Fruit fly (Drosophila melanogaster) whole organism, embryonic: ENCODE measurements around the gene CG9920.

Source experiments
- CG10274 ChIP-seq: fragments of 200-800 bp; sonication (Bioruptor generic); optimal IDR thresholded peaks from 3 replicates; lab custom pipeline; 2017; ENCODE audit warnings: missing biosample characterization, mild to moderate bottlenecking, missing genetic modification characterization
- CG10565 ChIP-seq: fragments of 200-800 bp; sonication (Bioruptor generic); optimal IDR thresholded peaks from 3 replicates; lab custom pipeline; 2016; ENCODE audit warnings: missing biosample characterization, mild to moderate bottlenecking, missing genetic modification characterization
- CG10959 ChIP-seq: fragments of 200-800 bp; sonication (Bioruptor generic); IDR thresholded peaks from 2 replicates; pipeline ENCODE4 v1.3.6; 2022; ENCODE audit warnings: missing biosample characterization, missing genetic modification characterization
- CG11456 ChIP-seq: fragments of 200-800 bp; sonication (Bioruptor generic); IDR thresholded peaks from 3 replicates; pipeline ENCODE4 v1.3.6; 2022; ENCODE audit warnings: missing biosample characterization, missing genetic modification characterization
- CG14441 ChIP-seq: fragments of 200-800 bp; sonication (Bioruptor generic); IDR thresholded peaks from 2 replicates; pipeline ENCODE4 v1.3.6; 2022; ENCODE audit warnings: missing biosample characterization, missing genetic modification characterization
- CG1832 ChIP-seq: fragments of 200-800 bp; sonication (Bioruptor generic); optimal IDR thresholded peaks from 2 replicates; lab custom pipeline; 2017; ENCODE audit warnings: missing biosample characterization, mild to moderate bottlenecking, missing genetic modification characterization, inconsistent platforms
- CG18476 ChIP-seq: fragments of 200-800 bp; sonication (Bioruptor generic); optimal IDR thresholded peaks from 2 replicates; lab custom pipeline; 2016; ENCODE audit warnings: missing biosample characterization, mild to moderate bottlenecking, missing genetic modification characterization
- CG18599 ChIP-seq: fragments of 200-800 bp; sonication (Bioruptor generic); optimal IDR thresholded peaks from 3 replicates; lab custom pipeline; 2017; ENCODE audit warnings: missing biosample characterization, missing genetic modification characterization, mild to moderate bottlenecking, moderate library complexity, missing genetic modification reagents
- CG2712 ChIP-seq: fragments of 200-800 bp; optimal IDR thresholded peaks from 3 replicates; lab custom pipeline; 2019; ENCODE audit warnings: missing biosample characterization, mild to moderate bottlenecking, missing genetic modification characterization, moderate library complexity
- CG2889 ChIP-seq: fragments of 200-800 bp; sonication (Bioruptor generic); IDR thresholded peaks from 3 replicates; pipeline ENCODE4 v1.3.6; 2022; ENCODE audit warnings: missing biosample characterization, missing genetic modification characterization
- CG3281 ChIP-seq: fragments of 200-800 bp; sonication (Bioruptor generic); optimal IDR thresholded peaks from 3 replicates; lab custom pipeline; 2017; ENCODE audit warnings: missing biosample characterization, mild to moderate bottlenecking, missing genetic modification characterization
- CG34224 ChIP-seq: fragments of 200-800 bp; sonication (Bioruptor generic); IDR thresholded peaks from 3 replicates; pipeline ENCODE4 v1.3.6; 2022; ENCODE audit warnings: missing biosample characterization, missing genetic modification characterization; ENCODE audit not compliant: partially characterized antibody
- CG3726 ChIP-seq: fragments of 200-800 bp; sonication (Bioruptor generic); IDR thresholded peaks from 3 replicates; pipeline ENCODE4, ENCODE4 v1.3.6; 2022; ENCODE audit warnings: missing biosample characterization, missing genetic modification characterization
- CG4424 ChIP-seq: fragments of 200-800 bp; sonication (Bioruptor generic); optimal IDR thresholded peaks from 3 replicates; lab custom pipeline; 2016; ENCODE audit warnings: missing biosample characterization, missing genetic modification characterization
- CG5245 ChIP-seq: fragments of 200-800 bp; sonication (Bioruptor generic); optimal IDR thresholded peaks from 3 replicates; lab custom pipeline; 2016; ENCODE audit warnings: missing biosample characterization, missing genetic modification characterization
- CG6689 ChIP-seq: fragments of 200-800 bp; sonication (Bioruptor generic); IDR thresholded peaks from 2 replicates; pipeline ENCODE4 v1.3.6; 2022; ENCODE audit warnings: missing biosample characterization, missing genetic modification characterization
- CG6813 ChIP-seq: fragments of 200-800 bp; sonication (Bioruptor generic); optimal IDR thresholded peaks from 2 replicates; lab custom pipeline; 2017; ENCODE audit warnings: missing biosample characterization, missing genetic modification characterization, mild to moderate bottlenecking, moderate library complexity, missing genetic modification reagents
- CG7745 ChIP-seq: fragments of 200-800 bp; sonication (Bioruptor generic); optimal IDR thresholded peaks from 2 replicates; lab custom pipeline; 2018; ENCODE audit warnings: missing biosample characterization, mild to moderate bottlenecking, missing genetic modification characterization, moderate library complexity
- CG9932 ChIP-seq: fragments of 200-800 bp; sonication (Bioruptor generic); IDR thresholded peaks from 2 replicates; pipeline ENCODE4 v1.3.6; 2022; ENCODE audit warnings: missing biosample characterization, missing genetic modification characterization
- CTCF ChIP-seq: fragments of 200-800 bp; sonication (Bioruptor generic); optimal IDR thresholded peaks from 2 replicates; lab custom pipeline; 2017; ENCODE audit warnings: missing biosample characterization, mild to moderate bottlenecking, missing genetic modification characterization, moderate library complexity
- Dfd ChIP-seq, 2 experiments: fragments of >200 bp; optimal IDR thresholded peaks; 2 replicates each; lab custom pipeline; 2017; ENCODE audit warnings: missing biosample characterization in 2 of 2, missing genetic modification characterization in 2 of 2
- Ets97D ChIP-seq: fragments of 200-800 bp; sonication (Bioruptor generic); optimal IDR thresholded peaks from 3 replicates; lab custom pipeline; 2016; ENCODE audit warnings: missing biosample characterization, missing genetic modification characterization
- GATAe ChIP-seq: fragments of 200-800 bp; sonication (Bioruptor generic); conservative IDR thresholded peaks from 2 replicates; pipeline ENCODE4 v1.3.6; 2022; ENCODE audit warnings: missing biosample characterization, missing genetic modification characterization
- H15 ChIP-seq: fragments of 200-800 bp; sonication (Bioruptor generic); IDR thresholded peaks from 3 replicates; pipeline ENCODE4 v1.3.6; 2022; ENCODE audit warnings: missing biosample characterization, missing genetic modification characterization
- MTF-1 ChIP-seq: fragments of 200-800 bp; sonication (Bioruptor generic); optimal IDR thresholded peaks from 2 replicates; lab custom pipeline; 2018; ENCODE audit warnings: missing biosample characterization, mild to moderate bottlenecking, missing genetic modification characterization, borderline replicate concordance
- Meics ChIP-seq: fragments of 200-800 bp; sonication (Bioruptor generic); optimal IDR thresholded peaks from 2 replicates; lab custom pipeline; 2017; ENCODE audit warnings: missing biosample characterization, mild to moderate bottlenecking, missing genetic modification characterization
- Oaz ChIP-seq: fragments of 200-800 bp; sonication (Bioruptor generic); IDR thresholded peaks from 2 replicates; pipeline ENCODE4 v1.3.6; 2022; ENCODE audit warnings: missing biosample characterization, missing genetic modification characterization
- PHDP ChIP-seq: fragments of 200-800 bp; sonication (Bioruptor generic); optimal IDR thresholded peaks from 3 replicates; lab custom pipeline; 2018; ENCODE audit warnings: missing biosample characterization, mild to moderate bottlenecking, missing genetic modification characterization, moderate library complexity
- Side ChIP-seq: fragments of 200-800 bp; sonication (Bioruptor generic); optimal IDR thresholded peaks from 2 replicates; lab custom pipeline; 2016; ENCODE audit warnings: missing biosample characterization, missing genetic modification characterization
- Vsx1 ChIP-seq: fragments of 200-800 bp; sonication (Bioruptor generic); optimal IDR thresholded peaks from 2 replicates; lab custom pipeline; 2017; ENCODE audit warnings: missing biosample characterization, mild to moderate bottlenecking, missing genetic modification characterization, missing genetic modification reagents
- abd-A ChIP-seq: fragments of 200-800 bp; sonication (Bioruptor generic); optimal IDR thresholded peaks from 3 replicates; lab custom pipeline; 2019; ENCODE audit warnings: missing biosample characterization, mild to moderate bottlenecking, missing genetic modification characterization, moderate library complexity
- ara ChIP-seq: fragments of 200-800 bp; sonication (Bioruptor generic); IDR thresholded peaks from 2 replicates; pipeline ENCODE4 v1.3.6; 2022; ENCODE audit warnings: missing biosample characterization, missing genetic modification characterization
- crc ChIP-seq: fragments of 200-800 bp; sonication (Bioruptor generic); optimal IDR thresholded peaks from 2 replicates; lab custom pipeline; 2016; ENCODE audit warnings: missing biosample characterization, missing genetic modification characterization
- da ChIP-seq: fragments of 200-800 bp; sonication (Bioruptor generic); optimal IDR thresholded peaks from 2 replicates; lab custom pipeline; 2016; ENCODE audit warnings: missing biosample characterization, missing genetic modification characterization
- dm ChIP-seq: fragments of 200-800 bp; sonication (Bioruptor generic); optimal IDR thresholded peaks from 3 replicates; lab custom pipeline; 2016; ENCODE audit warnings: missing biosample characterization, missing genetic modification characterization
- ems ChIP-seq: fragments of 200-800 bp; sonication (Bioruptor generic); optimal IDR thresholded peaks from 3 replicates; lab custom pipeline; 2016; ENCODE audit warnings: missing biosample characterization, missing genetic modification characterization
- eve ChIP-seq, 2 experiments: fragments of >200 bp; optimal IDR thresholded peaks; 2 replicates each; lab custom pipeline; 2017; ENCODE audit warnings: missing biosample characterization in 2 of 2, missing genetic modification characterization in 2 of 2
- fd3F ChIP-seq: fragments of 200-800 bp; sonication (Bioruptor generic); optimal IDR thresholded peaks from 2 replicates; lab custom pipeline; 2018; ENCODE audit warnings: missing biosample characterization, mild to moderate bottlenecking, missing genetic modification characterization, moderate library complexity
- fd64A ChIP-seq: fragments of 200-800 bp; sonication (Bioruptor generic); optimal IDR thresholded peaks from 3 replicates; lab custom pipeline; 2018; ENCODE audit warnings: missing biosample characterization, mild to moderate bottlenecking, missing genetic modification characterization
- gsb-n ChIP-seq: fragments of 200-800 bp; sonication (Bioruptor generic); optimal IDR thresholded peaks from 3 replicates; lab custom pipeline; 2018; ENCODE audit warnings: missing biosample characterization, mild to moderate bottlenecking, missing genetic modification characterization
- h ChIP-seq: fragments of >200 bp; optimal IDR thresholded peaks from 2 replicates; lab custom pipeline; 2017
- knrl ChIP-seq: fragments of 200-800 bp; sonication (Bioruptor generic); IDR thresholded peaks from 3 replicates; pipeline ENCODE4 v1.3.6; 2022; ENCODE audit warnings: missing biosample characterization, missing genetic modification characterization; ENCODE audit not compliant: partially characterized antibody
- lola ChIP-seq, 3 experiments: fragments of >200 bp in 2 of 3; fragments of 200-800 bp in 1 of 3; sonication (Bioruptor generic) in 1 of 3; optimal IDR thresholded peaks; 2 replicates each; lab custom pipeline; 2017 to 2019; ENCODE audit warnings: missing biosample characterization in 3 of 3, missing genetic modification characterization in 3 of 3, mild to moderate bottlenecking in 1 of 3, moderate library complexity in 1 of 3
- maf-S ChIP-seq: fragments of 200-800 bp; sonication (Bioruptor generic); optimal IDR thresholded peaks from 2 replicates; lab custom pipeline; 2016; ENCODE audit warnings: missing biosample characterization, missing genetic modification characterization
- pfk ChIP-seq: fragments of 200-800 bp; sonication (Bioruptor generic); optimal IDR thresholded peaks from 2 replicates; lab custom pipeline; 2018; ENCODE audit warnings: missing biosample characterization, mild to moderate bottlenecking, missing genetic modification characterization, moderate library complexity
- rib ChIP-seq: fragments of 200-800 bp; sonication (Bioruptor generic); IDR thresholded peaks from 2 replicates; pipeline ENCODE4 v1.3.6; 2022; ENCODE audit warnings: missing biosample characterization, missing genetic modification characterization
- slou ChIP-seq: fragments of 200-800 bp; sonication (Bioruptor generic); optimal IDR thresholded peaks from 3 replicates; lab custom pipeline; 2016; ENCODE audit warnings: missing biosample characterization, missing genetic modification characterization
- ssp ChIP-seq: fragments of 200-800 bp; sonication (Bioruptor generic); IDR thresholded peaks from 2 replicates; pipeline ENCODE4 v1.3.6; 2022; ENCODE audit warnings: missing biosample characterization, missing genetic modification characterization
- vfl ChIP-seq: fragments of 200-800 bp; sonication (Bioruptor generic); optimal IDR thresholded peaks from 2 replicates; lab custom pipeline; 2016; ENCODE audit warnings: missing biosample characterization, missing genetic modification characterization
- wek ChIP-seq: fragments of 200-800 bp; sonication (Bioruptor generic); optimal IDR thresholded peaks from 3 replicates; lab custom pipeline; 2018; ENCODE audit warnings: missing biosample characterization, mild to moderate bottlenecking, missing genetic modification characterization, moderate library complexity

The CG9920 gene

DNA sequence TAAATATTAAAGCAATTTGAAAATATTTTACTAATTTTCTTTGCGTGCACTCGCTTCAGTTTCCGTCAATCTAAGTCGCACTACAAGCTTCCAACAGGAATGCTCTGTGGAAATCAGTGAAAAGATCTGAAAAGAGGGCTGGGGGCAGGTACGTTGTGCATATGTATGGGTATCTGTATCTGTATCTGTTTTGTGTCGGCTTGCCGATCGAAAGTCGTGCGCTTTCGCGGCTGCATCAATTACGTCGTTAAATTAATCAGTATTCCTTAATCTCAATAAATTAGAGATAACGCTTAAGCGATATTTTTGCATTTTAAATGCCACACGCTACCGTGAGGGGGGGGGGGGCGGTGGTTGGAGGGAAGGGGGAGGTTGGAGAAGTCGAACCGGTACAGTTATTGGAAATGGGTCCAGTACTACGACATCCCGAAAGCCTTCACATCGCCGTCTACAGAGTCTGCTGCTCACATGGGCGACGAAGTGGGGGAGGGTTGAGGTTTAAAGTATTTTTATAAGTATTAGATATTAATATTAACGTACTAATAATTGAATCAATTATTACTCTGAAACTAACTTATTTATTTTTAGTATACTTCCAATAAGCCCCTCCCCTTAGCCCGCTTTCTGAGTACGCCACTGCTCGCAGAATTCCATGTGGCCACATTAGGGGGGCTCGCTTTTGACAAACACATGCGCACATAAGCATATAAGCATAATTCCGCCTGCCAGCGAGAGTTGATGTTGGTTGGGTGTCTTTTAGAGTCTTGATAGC is 44.7 kb downstream of the CG9920 start (continued):
- TF ChIP-seq maf-S, result peak; percentile 58
- TF ChIP-seq CG14441 (GFP tag; lab: Robert Waterston, UW), result peak; percentile 99
- peak; percentile 83 for TF ChIP-seq abd-A (tag; lab: Kevin White, UChicago)
- no peak for TF ChIP-seq CG34224 (GFP tag; lab: Robert Waterston, UW)
- TF ChIP-seq dm (GFP tag; lab: Kevin White, UChicago), result peak; percentile 74
- no peak for TF ChIP-seq h (lab: Kevin White, UChicago)
- TF ChIP-seq CG3726, result peak; percentile 93; the same call in 2 of the 3 replicates
- peak; percentile 93 for TF ChIP-seq fd64A (GFP tag; lab: Kevin White, UChicago)
- no peak for TF ChIP-seq da (GFP tag; lab: Kevin White, UChicago)
- peak; percentile 98 for TF ChIP-seq H15 (GFP tag; lab: Robert Waterston, UW)
- TF ChIP-seq rib (GFP tag; lab: Robert Waterston, UW), result peak; percentile 99
- peak; percentile 92 for TF ChIP-seq ssp (GFP tag; lab: Robert Waterston, UW)
- TF ChIP-seq Vsx1 (GFP tag; lab: Kevin White, UChicago), result peak; percentile 92
- TF ChIP-seq crc (GFP tag; lab: Kevin White, UChicago), result peak; percentile 31
- peak; percentile 57 for TF ChIP-seq Ets97D (GFP tag; lab: Kevin White, UChicago)
- TF ChIP-seq CG3281 (GFP tag; lab: Kevin White, UChicago), result peak; percentile 98
- no peak for TF ChIP-seq knrl
- TF ChIP-seq CG10959 (GFP tag; lab: Robert Waterston, UW), result peak; percentile 84; the same call in 1 of the 2 replicates
- TF ChIP-seq Side (GFP tag; lab: Kevin White, UChicago), result peak; percentile 43
- peak; percentile 20 for TF ChIP-seq CG10565
- TF ChIP-seq vfl (GFP tag; lab: Kevin White, UChicago), result peak; percentile 87
- TF ChIP-seq MTF-1, result peak; percentile 93
- TF ChIP-seq CTCF (GFP tag; lab: Kevin White, UChicago), result peak; percentile 70
- peak; percentile 97 for TF ChIP-seq CG6689 (GFP tag; lab: Robert Waterston, UW)
- peak; percentile 89 for TF ChIP-seq gsb-n (tag; lab: Kevin White, UChicago)
- peak; percentile 98 for TF ChIP-seq fd3F (GFP tag; lab: Kevin White, UChicago)
- peak; percentile 85 for TF ChIP-seq CG18476
- peak; percentile 32 for TF ChIP-seq CG1832 (GFP tag; lab: Kevin White, UChicago)
- TF ChIP-seq slou (GFP tag; lab: Kevin White, UChicago), result peak; percentile 90
- peak; percentile 83 for TF ChIP-seq wek (GFP tag; lab: Kevin White, UChicago)
- TF ChIP-seq CG10274, result peak; percentile 92
- TF ChIP-seq Dfd (GFP tag; optimal IDR thresholded peaks at IDR 0.05; lab: Kevin White, UChicago), result no peak
- TF ChIP-seq CG2889 (GFP tag; lab: Robert Waterston, UW), result peak; percentile 98
- peak; percentile 96 for TF ChIP-seq CG2712 (tag; lab: Kevin White, UChicago)
- TF ChIP-seq CG9932 (GFP tag; lab: Robert Waterston, UW), result peak; percentile 100
- peak; percentile 89 for TF ChIP-seq ems
- TF ChIP-seq lola (GFP tag; optimal IDR thresholded peaks at IDR 0.05; lab: Kevin White, UChicago), result peak in 1 of 3 experiments; percentile 77
- TF ChIP-seq Oaz (GFP tag; lab: Robert Waterston, UW), result peak; percentile 92
- peak; percentile 98 for TF ChIP-seq Meics (GFP tag; lab: Kevin White, UChicago)
- no peak for TF ChIP-seq CG7745 (tag; lab: Kevin White, UChicago)
- peak; percentile 94 for TF ChIP-seq CG5245 (GFP tag; lab: Kevin White, UChicago)
- TF ChIP-seq eve (GFP tag; optimal IDR thresholded peaks at IDR 0.05; lab: Kevin White, UChicago), result peak in 1 of 2 experiments; percentile 94
- peak; percentile 98 for TF ChIP-seq PHDP (tag; lab: Kevin White, UChicago)
- no peak for TF ChIP-seq pfk (GFP tag; lab: Kevin White, UChicago)
- peak; percentile 95 for TF ChIP-seq ara (GFP tag; lab: Robert Waterston, UW)
- peak; percentile 94 for TF ChIP-seq GATAe (GFP tag; lab: Robert Waterston, UW)
- TF ChIP-seq CG18599 (GFP tag; lab: Kevin White, UChicago), result peak; percentile 99
- TF ChIP-seq CG6813 (GFP tag; lab: Kevin White, UChicago), result peak; percentile 97
- TF ChIP-seq CG11456 (GFP tag; lab: Robert Waterston, UW), result peak; percentile 99
- TF ChIP-seq CG4424 (GFP tag; lab: Kevin White, UChicago), result peak; percentile 95
